Fruit fly (Drosophila melanogaster): Measurements from ENCODE around the gene CG13893.
A peak's percentile ranks its signal among the peaks of the same experiment; 100 is the strongest.

Gene CG13893

DNA sequence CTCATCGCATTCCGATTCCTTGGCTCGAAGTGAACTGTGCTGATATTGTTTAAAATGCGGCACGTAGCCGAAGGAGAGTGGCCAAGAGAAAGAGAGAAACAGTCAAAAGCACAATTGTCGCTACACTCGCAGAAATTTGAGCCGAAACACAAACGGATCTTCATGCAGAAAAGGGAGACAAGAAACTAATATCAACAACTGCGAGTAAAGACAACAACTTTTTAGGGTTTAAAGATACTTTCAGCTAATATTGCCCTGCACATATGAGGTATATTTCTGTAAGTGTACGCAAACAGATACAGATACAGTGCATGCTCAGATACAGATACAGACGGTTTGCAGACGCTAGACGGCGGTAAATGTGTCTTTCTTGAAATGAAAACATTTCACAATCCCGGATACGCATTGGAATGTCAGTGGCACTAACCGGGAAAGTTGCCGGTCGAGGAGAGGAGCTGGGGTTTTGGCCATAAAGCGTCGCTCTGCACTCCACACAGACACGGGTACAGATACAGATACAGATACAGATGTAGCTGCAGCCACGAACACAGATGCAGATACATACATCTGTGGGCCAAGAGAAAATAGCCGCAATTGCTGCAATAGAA lies 40.4 kb upstream of the CG13893 start (continued):
- TF ChIP-seq cyc (GFP tag; optimal IDR thresholded peaks at IDR 0.05) = peak; percentile 92
- TF ChIP-seq CG1621 (tag; optimal IDR thresholded peaks at IDR 0.05) = peak; percentile 86
- peak; percentile 92 for TF ChIP-seq Eip75B (GFP tag; optimal IDR thresholded peaks at IDR 0.05)
- peak; percentile 83 for TF ChIP-seq CG11294 (GFP tag; IDR thresholded peaks at IDR 0.05)
- TF ChIP-seq Blimp-1 (GFP tag; optimal IDR thresholded peaks at IDR 0.05) = peak; percentile 59
- TF ChIP-seq OdsH (GFP tag; optimal IDR thresholded peaks at IDR 0.05) = peak; percentile 95
- TF ChIP-seq Eip93F (GFP tag; optimal IDR thresholded peaks at IDR 0.05) = peak; percentile 47
- TF ChIP-seq svp (GFP tag) = peak; percentile 93
- TF ChIP-seq CG9139 (GFP tag; optimal IDR thresholded peaks at IDR 0.05) = peak; percentile 50
- TF ChIP-seq CG16779 (tag; optimal IDR thresholded peaks at IDR 0.05) = peak; percentile 77
- TF ChIP-seq CG10631 (GFP tag; optimal IDR thresholded peaks at IDR 0.05) = peak; percentile 92
- TF ChIP-seq topi (GFP tag; optimal IDR thresholded peaks at IDR 0.05) = peak; percentile 89
- TF ChIP-seq Lpt (GFP tag; optimal IDR thresholded peaks at IDR 0.05) = peak; percentile 95
- peak; percentile 96 for TF ChIP-seq CG6163 (GFP tag; IDR thresholded peaks at IDR 0.05)
- peak; percentile 98 for TF ChIP-seq dac (GFP tag; optimal IDR thresholded peaks at IDR 0.05)
- TF ChIP-seq achi (GFP tag; optimal IDR thresholded peaks at IDR 0.05) = peak; percentile 92
- peak; percentile 82 for TF ChIP-seq Ets21C (GFP tag; optimal IDR thresholded peaks at IDR 0.05)
- TF ChIP-seq CG3919 (GFP tag; optimal IDR thresholded peaks at IDR 0.05) = peak; percentile 95
- TF ChIP-seq Gug (GFP tag; IDR thresholded peaks at IDR 0.05) = peak; percentile 92
- TF ChIP-seq eg (GFP tag; IDR thresholded peaks at IDR 0.05) = peak; percentile 95
- TF ChIP-seq dsx (GFP tag; optimal IDR thresholded peaks at IDR 0.05; ENCODE audit: poor library complexity, severe bottlenecking) = peak; percentile 82
- TF ChIP-seq CG6276 (GFP tag; optimal IDR thresholded peaks at IDR 0.05) = peak; percentile 87
- TF ChIP-seq Hr4 (GFP tag; optimal IDR thresholded peaks at IDR 0.05) = peak; percentile 98
- peak; percentile 96 for TF ChIP-seq CG4318 (GFP tag; optimal IDR thresholded peaks at IDR 0.05)
- TF ChIP-seq fd59A (GFP tag; optimal IDR thresholded peaks at IDR 0.05) = peak; percentile 82
- peak; percentile 94 for TF ChIP-seq CG8119 (GFP tag; IDR thresholded peaks at IDR 0.05)
- peak; percentile 81 for TF ChIP-seq CG3032 (tag; optimal IDR thresholded peaks at IDR 0.05)
- TF ChIP-seq CG31627 (GFP tag; optimal IDR thresholded peaks at IDR 0.05) = peak; percentile 91
- peak; percentile 77 for TF ChIP-seq CG6808 (GFP tag; optimal IDR thresholded peaks at IDR 0.05)
- peak; percentile 77 for TF ChIP-seq spab (GFP tag; optimal IDR thresholded peaks at IDR 0.05)
- peak; percentile 92 for TF ChIP-seq Met (GFP tag; optimal IDR thresholded peaks at IDR 0.05)
- TF ChIP-seq fkh (GFP tag; optimal IDR thresholded peaks at IDR 0.05) = peak; percentile 80
- peak; percentile 78 for TF ChIP-seq CG8632 (GFP tag; optimal IDR thresholded peaks at IDR 0.05)
- peak; percentile 87 for TF ChIP-seq lz (GFP tag; optimal IDR thresholded peaks at IDR 0.05)
- TF ChIP-seq ss (GFP tag; optimal IDR thresholded peaks at IDR 0.05) = peak; percentile 62 to 67
- TF ChIP-seq net (GFP tag; optimal IDR thresholded peaks at IDR 0.05) = peak; percentile 90
- TF ChIP-seq fd85E (GFP tag; optimal IDR thresholded peaks at IDR 0.05) = peak; percentile 65
- peak; percentile 84 for TF ChIP-seq CG11902 (GFP tag; optimal IDR thresholded peaks at IDR 0.05)
- peak; percentile 91 for TF ChIP-seq CG11762 (GFP tag; optimal IDR thresholded peaks at IDR 0.05; ENCODE audit: insufficient read depth)

DNA sequence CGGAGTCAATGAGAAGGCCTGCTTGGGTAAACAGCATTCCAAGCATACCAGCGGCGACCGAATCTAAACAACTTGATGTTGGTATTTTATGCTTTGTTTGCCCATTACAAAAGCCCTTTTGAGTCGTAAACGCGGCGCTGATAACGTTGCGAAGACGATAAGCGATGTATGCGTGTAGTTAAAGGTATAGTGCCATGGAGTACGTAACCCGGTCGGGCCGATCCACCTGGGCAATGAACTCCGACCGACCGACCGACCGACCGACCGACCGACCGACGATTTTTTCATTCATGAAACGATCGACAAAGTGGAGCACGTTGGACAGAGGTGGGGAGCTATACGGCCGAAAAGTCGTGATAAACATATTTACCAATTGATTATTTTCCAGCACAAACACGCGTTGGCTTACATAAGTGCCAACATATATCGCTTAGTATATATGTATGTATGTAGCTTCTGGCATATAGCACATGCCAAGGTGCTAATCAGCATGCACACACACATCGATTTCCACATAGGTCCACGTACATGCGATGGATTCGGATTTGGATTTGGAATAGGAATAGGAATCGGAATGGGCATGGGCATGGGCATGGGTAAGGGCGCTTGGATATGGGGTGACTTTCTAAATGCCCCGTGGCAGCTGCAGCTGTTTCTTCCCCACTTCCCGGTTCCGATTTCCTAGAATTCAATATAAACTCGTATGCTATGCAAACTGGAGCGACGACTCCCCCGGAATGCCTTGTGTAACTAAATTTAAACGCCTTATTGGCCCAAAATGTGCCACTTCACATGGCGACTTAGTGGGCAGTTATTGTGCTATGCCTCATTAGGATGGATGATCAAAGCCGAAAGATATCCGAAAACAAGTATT lies 39.3 kb upstream of the CG13893 start:
- peak; percentile 0 for TF ChIP-seq vri (GFP tag; optimal IDR thresholded peaks at IDR 0.05)
- no peak for TF ChIP-seq esn (GFP tag; optimal IDR thresholded peaks at IDR 0.05)
- TF ChIP-seq fkh (GFP tag; optimal IDR thresholded peaks at IDR 0.05) = peak; percentile 92
- no peak for TF ChIP-seq CG11294 (GFP tag; IDR thresholded peaks at IDR 0.05)

Data from whole organism, prepupa.